Fruit fly (Drosophila melanogaster): ENCODE measurements around the gene TBC1D16.

TBC1D16 gene

dm6 chr2L:10435606-10436160 lies at the start of gene TBC1D16, which contains the start of gene holn1:
Gene TBC1D16 (minus strand): TSS chr2L:10435656.
Gene holn1 (plus strand): TSS chr2L:10435995.
- peak; percentile 21 for TF ChIP-seq CG14711 (tag; optimal IDR thresholded peaks at IDR 0.05)
- peak; percentile 35 for TF ChIP-seq CG7101 (tag; optimal IDR thresholded peaks at IDR 0.05)
- no peak for TF ChIP-seq cnc (optimal IDR thresholded peaks at IDR 0.05)

DNA sequence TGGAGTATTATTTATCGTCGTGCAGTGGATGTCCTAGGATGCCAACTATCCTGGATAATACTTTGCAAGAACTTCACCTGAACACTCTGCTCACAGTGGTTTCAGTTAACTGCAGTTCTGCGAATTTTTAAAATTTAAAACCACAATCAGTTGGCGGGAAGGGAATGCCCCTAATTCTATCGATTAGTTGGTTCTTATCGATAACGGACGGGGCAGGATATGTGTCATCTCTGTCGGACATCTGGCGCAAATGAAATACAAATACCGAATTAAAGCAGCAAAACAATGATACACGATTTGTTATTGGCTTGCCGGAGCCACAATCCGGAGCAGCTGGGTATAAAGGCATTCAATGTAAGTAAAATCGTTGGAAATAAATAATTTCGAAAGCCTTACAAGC lies 47.6 kb upstream of the TBC1D16 start, which contains the start of gene Grip75:
Gene Grip75 (plus strand): TSS at position 223 of the 400 bp plus-strand sequence.
- TF ChIP-seq CG33017 (tag; optimal IDR thresholded peaks at IDR 0.05), result no peak
- TF ChIP-seq ovo (GFP tag; optimal IDR thresholded peaks at IDR 0.05), result no peak
- TF ChIP-seq cnc (optimal IDR thresholded peaks at IDR 0.05), result no peak
- no peak for TF ChIP-seq CG1620 (GFP tag; optimal IDR thresholded peaks at IDR 0.05)
- TF ChIP-seq kay (GFP tag; ENCODE audit: borderline replicate concordance), result no peak
- no peak for TF ChIP-seq Hr96 (GFP tag; optimal IDR thresholded peaks at IDR 0.05)
- no peak for TF ChIP-seq Mnt (GFP tag; optimal IDR thresholded peaks at IDR 0.05)
- TF ChIP-seq Clk (GFP tag; optimal IDR thresholded peaks at IDR 0.05), result no peak
- TF ChIP-seq CG7101 (tag; optimal IDR thresholded peaks at IDR 0.05), result no peak
- no peak for TF ChIP-seq CG11617 (GFP tag; optimal IDR thresholded peaks at IDR 0.05)

- TF ChIP-seq CG12768 (GFP tag; optimal IDR thresholded peaks at IDR 0.05) (no peak), kay (GFP tag; ENCODE audit: borderline replicate concordance) (no peak), bab1 (GFP tag; optimal IDR thresholded peaks at IDR 0.05) (no peak), Mnt (GFP tag; optimal IDR thresholded peaks at IDR 0.05) (peak; percentile 42), cic (GFP tag; optimal IDR thresholded peaks at IDR 0.05) (no peak), CG14711 (tag; optimal IDR thresholded peaks at IDR 0.05) (no peak), Clk (GFP tag; optimal IDR thresholded peaks at IDR 0.05) (no peak)
Observed at dm6 chr2L:10479859-10480258, 44.4 kb upstream of the TBC1D16 start.

DNA sequence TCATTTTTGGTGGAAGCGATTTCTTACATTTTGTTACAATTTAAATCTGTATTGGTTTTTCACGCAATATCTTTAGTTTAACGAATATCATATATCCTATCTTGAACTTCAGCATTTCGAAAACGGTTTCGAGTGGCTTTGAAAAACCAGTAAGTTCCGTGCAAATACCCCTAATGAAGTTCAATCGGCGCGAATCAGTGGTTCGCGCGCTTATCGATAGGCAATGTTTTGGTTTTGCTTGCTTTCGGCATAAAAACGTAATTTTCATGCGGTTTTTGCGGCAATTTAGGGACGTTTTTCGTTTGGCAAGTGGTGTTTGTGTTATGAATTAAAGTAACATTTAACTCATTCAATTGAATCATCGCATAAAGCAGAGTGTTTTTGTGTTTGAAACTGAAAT lies 41.4 kb upstream of the TBC1D16 start, which contains the start of gene RluA-2:
Gene RluA-2 (plus strand): TSS at position 195 of the 400 bp plus-strand sequence.
- TF ChIP-seq CG7045 (GFP tag; optimal IDR thresholded peaks at IDR 0.05) (no peak), CG7101 (tag; optimal IDR thresholded peaks at IDR 0.05) (no peak), CG1620 (GFP tag; optimal IDR thresholded peaks at IDR 0.05) (no peak), pad (GFP tag; optimal IDR thresholded peaks at IDR 0.05) (no peak), Hr96 (GFP tag; optimal IDR thresholded peaks at IDR 0.05) (no peak), CG14711 (tag; optimal IDR thresholded peaks at IDR 0.05) (no peak), tj (GFP tag; optimal IDR thresholded peaks at IDR 0.05) (no peak), Clk (GFP tag; optimal IDR thresholded peaks at IDR 0.05) (no peak), kay (GFP tag; ENCODE audit: borderline replicate concordance) (no peak), Mnt (GFP tag; optimal IDR thresholded peaks at IDR 0.05) (no peak)

DNA sequence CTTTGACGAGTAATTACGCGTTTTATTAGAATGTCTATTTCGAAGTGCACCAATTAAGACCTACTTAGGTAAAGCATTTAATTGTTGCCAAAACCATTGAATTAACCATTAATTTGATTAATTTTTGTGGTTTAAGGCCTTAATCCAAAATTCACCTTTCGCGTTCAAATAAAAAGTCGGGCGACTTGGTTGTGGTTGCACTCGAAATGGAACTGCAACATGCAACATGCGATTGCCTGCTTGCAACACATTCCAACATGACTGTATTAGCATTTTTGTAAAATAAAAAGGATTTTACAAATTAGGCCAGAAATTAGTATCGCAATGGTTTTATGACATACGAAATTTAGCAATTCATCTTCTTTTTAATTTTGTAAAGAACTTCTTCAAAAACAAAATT lies 39.4 kb upstream of the TBC1D16 start:
- no peak for TF ChIP-seq cic (GFP tag; optimal IDR thresholded peaks at IDR 0.05)
- TF ChIP-seq CG7045 (GFP tag; optimal IDR thresholded peaks at IDR 0.05), result no peak
- no peak for TF ChIP-seq pad (GFP tag; optimal IDR thresholded peaks at IDR 0.05)
- TF ChIP-seq CG12768 (GFP tag; optimal IDR thresholded peaks at IDR 0.05), result no peak
- no peak for TF ChIP-seq CG5204 (GFP tag; optimal IDR thresholded peaks at IDR 0.05)
- no peak for TF ChIP-seq bab1 (GFP tag; optimal IDR thresholded peaks at IDR 0.05)
- no peak for TF ChIP-seq CG11617 (GFP tag; optimal IDR thresholded peaks at IDR 0.05)
- TF ChIP-seq CG1620 (GFP tag; optimal IDR thresholded peaks at IDR 0.05), result no peak
- no peak for TF ChIP-seq Clk (GFP tag; optimal IDR thresholded peaks at IDR 0.05)
- no peak for TF ChIP-seq Crg-1 (GFP tag; optimal IDR thresholded peaks at IDR 0.05)
- TF ChIP-seq kay (GFP tag; ENCODE audit: borderline replicate concordance), result no peak
- no peak for TF ChIP-seq CG7101 (tag; optimal IDR thresholded peaks at IDR 0.05)
- TF ChIP-seq Mnt (GFP tag; optimal IDR thresholded peaks at IDR 0.05), result no peak
- TF ChIP-seq tj (GFP tag; optimal IDR thresholded peaks at IDR 0.05), result no peak
- no peak for TF ChIP-seq CG33017 (tag; optimal IDR thresholded peaks at IDR 0.05)
- TF ChIP-seq Hr96 (GFP tag; optimal IDR thresholded peaks at IDR 0.05), result no peak
- TF ChIP-seq ovo (GFP tag; optimal IDR thresholded peaks at IDR 0.05), result no peak
- TF ChIP-seq toe (GFP tag; optimal IDR thresholded peaks at IDR 0.05), result no peak

- TF ChIP-seq CG12768 (GFP tag; optimal IDR thresholded peaks at IDR 0.05) (peak; percentile 86), ovo (GFP tag; optimal IDR thresholded peaks at IDR 0.05) (peak; percentile 11), CG7045 (GFP tag; optimal IDR thresholded peaks at IDR 0.05) (peak; percentile 93), pad (GFP tag; optimal IDR thresholded peaks at IDR 0.05) (peak; percentile 65), Mnt (GFP tag; optimal IDR thresholded peaks at IDR 0.05) (peak; percentile 54), bab1 (GFP tag; optimal IDR thresholded peaks at IDR 0.05) (peak; percentile 76), Hr96 (GFP tag; optimal IDR thresholded peaks at IDR 0.05) (peak; percentile 61), CG33017 (tag; optimal IDR thresholded peaks at IDR 0.05) (peak; percentile 90), CG7101 (tag; optimal IDR thresholded peaks at IDR 0.05) (peak; percentile 89), CG1620 (GFP tag; optimal IDR thresholded peaks at IDR 0.05) (peak; percentile 38), CG5204 (GFP tag; optimal IDR thresholded peaks at IDR 0.05) (no peak), CG11617 (GFP tag; optimal IDR thresholded peaks at IDR 0.05) (peak; percentile 66), toe (GFP tag; optimal IDR thresholded peaks at IDR 0.05) (no peak), CG14711 (tag; optimal IDR thresholded peaks at IDR 0.05) (peak; percentile 85), cic (GFP tag; optimal IDR thresholded peaks at IDR 0.05) (peak; percentile 4), kay (GFP tag; ENCODE audit: borderline replicate concordance) (peak; percentile 82), cnc (optimal IDR thresholded peaks at IDR 0.05) (no peak), Clk (GFP tag; optimal IDR thresholded peaks at IDR 0.05) (peak; percentile 28), Crg-1 (GFP tag; optimal IDR thresholded peaks at IDR 0.05) (peak; percentile 59), tj (GFP tag; optimal IDR thresholded peaks at IDR 0.05) (peak; percentile 40)
Observed at dm6 chr2L:10474268-10474678, 38.8 kb upstream of the TBC1D16 start, which contains the start of gene RluA-1. Gene RluA-1 (minus strand): TSS chr2L:10474349.
